Worm (Caenorhabditis elegans): ENCODE measurements around the gene F26D10.13.
A peak's percentile ranks its signal among the peaks of the same experiment; 100 is the strongest.

F26D10.13 gene

ce11 chrIV:17238951-17239350 is 25.7 kb downstream of the F26D10.13 start:
- TF ChIP-seq crh-2 (tag; optimal IDR thresholded peaks at IDR 0.05): no peak
- TF ChIP-seq blmp-1 (tag; optimal IDR thresholded peaks at IDR 0.05; ENCODE audit: insufficient read depth): no peak
- no peak for TF ChIP-seq ztf-4 (tag; optimal IDR thresholded peaks at IDR 0.05)
- TF ChIP-seq alr-1 (tag; optimal IDR thresholded peaks at IDR 0.05): no peak
- TF ChIP-seq ztf-11 (tag; optimal IDR thresholded peaks at IDR 0.05): no peak
- no peak for TF ChIP-seq fos-1 (tag; optimal IDR thresholded peaks at IDR 0.05)

ce11 chrIV:17237029-17237428 is 27.6 kb downstream of the F26D10.13 start:
- TF ChIP-seq mbf-1 (tag; optimal IDR thresholded peaks at IDR 0.05) (no peak), lin-11 (tag; optimal IDR thresholded peaks at IDR 0.05) (no peak), nhr-237 (tag; optimal IDR thresholded peaks at IDR 0.05) (no peak)

DNA sequence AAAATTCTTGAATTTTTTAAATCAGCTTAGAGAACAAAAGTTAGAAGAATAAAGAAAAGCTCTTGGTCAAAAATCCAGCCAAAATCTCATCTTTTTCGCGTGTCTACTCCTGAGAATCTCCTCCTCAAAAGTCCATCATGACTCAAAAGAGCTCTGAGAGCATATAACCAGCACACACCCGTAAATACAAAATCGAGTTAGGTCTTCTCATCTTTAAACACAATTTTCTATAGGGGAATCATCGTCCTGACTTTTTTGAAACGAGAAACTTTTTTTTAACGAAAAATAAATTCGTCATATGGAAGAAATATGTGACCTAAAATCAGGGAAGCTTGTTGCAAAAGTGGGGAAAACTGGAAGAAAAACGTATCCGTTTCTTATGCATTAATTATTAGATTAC is 31.1 kb downstream of the F26D10.13 start:
- TF ChIP-seq nhr-23 (tag; optimal IDR thresholded peaks at IDR 0.05) (no peak), Y55F3AM.14 (GFP tag; optimal IDR thresholded peaks at IDR 0.05) (no peak), C34F6.9 (tag; optimal IDR thresholded peaks at IDR 0.05) (peak; percentile 3), nhr-237 (tag; optimal IDR thresholded peaks at IDR 0.05) (no peak)

ce11 chrIV:17232899-17233298 is 31.7 kb downstream of the F26D10.13 start:
- TF ChIP-seq skn-1 (tag; optimal IDR thresholded peaks at IDR 0.05) (no peak), unc-55 (GFP tag; optimal IDR thresholded peaks at IDR 0.05) (no peak), nhr-25 (tag; optimal IDR thresholded peaks at IDR 0.05) (no peak), mbf-1 (tag; optimal IDR thresholded peaks at IDR 0.05) (no peak), nhr-129 (tag; optimal IDR thresholded peaks at IDR 0.05) (no peak), nhr-12 (tag; optimal IDR thresholded peaks at IDR 0.05) (no peak), aly-2 (tag; optimal IDR thresholded peaks at IDR 0.05) (no peak), lin-39 (tag; optimal IDR thresholded peaks at IDR 0.05) (no peak), snpc-4 (tag; optimal IDR thresholded peaks at IDR 0.05) (no peak), lin-11 (tag; optimal IDR thresholded peaks at IDR 0.05) (no peak), nhr-11 (tag; optimal IDR thresholded peaks at IDR 0.05) (no peak), sma-3 (GFP tag; optimal IDR thresholded peaks at IDR 0.05) (no peak), mdl-1 (tag; optimal IDR thresholded peaks at IDR 0.05) (no peak), elt-3 (tag; optimal IDR thresholded peaks at IDR 0.05) (no peak), crh-2 (tag; optimal IDR thresholded peaks at IDR 0.05) (no peak), unc-39 (tag; optimal IDR thresholded peaks at IDR 0.05) (no peak)

DNA sequence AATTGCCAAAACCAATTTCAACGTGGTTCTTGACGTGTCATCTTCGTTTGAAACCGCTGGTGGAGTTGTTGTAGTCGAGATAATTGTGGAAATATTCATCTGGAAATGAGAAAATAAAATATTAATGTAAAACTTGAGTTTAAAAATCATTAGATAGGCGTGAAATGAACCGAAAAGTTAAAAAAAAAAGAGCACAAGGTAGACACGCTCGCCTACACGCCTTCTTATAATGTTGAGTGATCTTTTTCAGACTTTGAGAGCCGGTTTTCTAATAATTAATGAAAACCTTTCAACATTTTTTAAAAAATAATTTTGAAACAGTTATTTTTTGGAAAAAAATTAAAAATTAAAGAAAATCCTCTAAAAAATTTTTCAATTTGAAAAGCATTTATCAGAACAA is 33.7 kb downstream of the F26D10.13 start, which contains the start of gene npr-32:
npr-32 (minus strand) TSS at position 101 of the 400 bp plus-strand sequence.
- TF ChIP-seq ZK546.5 (tag; optimal IDR thresholded peaks at IDR 0.05) (no peak), nhr-11 (tag; optimal IDR thresholded peaks at IDR 0.05) (no peak), peb-1 (tag; optimal IDR thresholded peaks at IDR 0.05) (no peak), blmp-1 (tag; optimal IDR thresholded peaks at IDR 0.05; ENCODE audit: insufficient read depth) (no peak), nhr-237 (tag; optimal IDR thresholded peaks at IDR 0.05) (no peak), gmeb-1 (tag; optimal IDR thresholded peaks at IDR 0.05) (no peak), unc-62 (GFP tag; optimal IDR thresholded peaks at IDR 0.05) (no peak), zag-1 (tag; optimal IDR thresholded peaks at IDR 0.05) (no peak), ceh-82 (tag; optimal IDR thresholded peaks at IDR 0.05) (no peak), nhr-129 (tag; optimal IDR thresholded peaks at IDR 0.05) (no peak), nhr-10 (tag; optimal IDR thresholded peaks at IDR 0.05) (no peak)

ce11 chrIV:17223474-17223873 is 41.1 kb downstream of the F26D10.13 start, which contains the start of gene Y116A8B.4:
Y116A8B.4 (plus strand) TSS chrIV:17223774.
- no peak for TF ChIP-seq egl-27 (tag; optimal IDR thresholded peaks at IDR 0.05)
- no peak for TF ChIP-seq C34F6.9 (tag; optimal IDR thresholded peaks at IDR 0.05)
- no peak for TF ChIP-seq Y55F3AM.14 (GFP tag; optimal IDR thresholded peaks at IDR 0.05)
- TF ChIP-seq ZK546.5 (tag; optimal IDR thresholded peaks at IDR 0.05): no peak
- TF ChIP-seq nhr-12 (tag; optimal IDR thresholded peaks at IDR 0.05): no peak
- TF ChIP-seq peb-1 (tag; optimal IDR thresholded peaks at IDR 0.05): no peak
- TF ChIP-seq snpc-4 (tag; optimal IDR thresholded peaks at IDR 0.05): no peak
- no peak for TF ChIP-seq F13H6.1 (tag; optimal IDR thresholded peaks at IDR 0.05)
- no peak for TF ChIP-seq unc-62 (GFP tag; optimal IDR thresholded peaks at IDR 0.05)
- no peak for TF ChIP-seq ceh-82 (tag; optimal IDR thresholded peaks at IDR 0.05)
- TF ChIP-seq zag-1 (tag; optimal IDR thresholded peaks at IDR 0.05): no peak
- TF ChIP-seq lin-13 (GFP tag; optimal IDR thresholded peaks at IDR 0.05): no peak
- TF ChIP-seq nhr-77 (tag; optimal IDR thresholded peaks at IDR 0.05): no peak
- no peak for TF ChIP-seq alr-1 (tag; optimal IDR thresholded peaks at IDR 0.05)
- no peak for TF ChIP-seq gmeb-1 (tag; optimal IDR thresholded peaks at IDR 0.05)
- no peak for TF ChIP-seq aly-2 (tag; optimal IDR thresholded peaks at IDR 0.05)
- TF ChIP-seq sem-4 (tag; optimal IDR thresholded peaks at IDR 0.05): no peak
- TF ChIP-seq elt-3 (tag; optimal IDR thresholded peaks at IDR 0.05): no peak
- TF ChIP-seq nhr-237 (tag; optimal IDR thresholded peaks at IDR 0.05): no peak
- TF ChIP-seq R02D3.7 (tag; optimal IDR thresholded peaks at IDR 0.05): no peak
